Worm (Caenorhabditis elegans): ENCODE results near the gene pnn-1.

DNA sequence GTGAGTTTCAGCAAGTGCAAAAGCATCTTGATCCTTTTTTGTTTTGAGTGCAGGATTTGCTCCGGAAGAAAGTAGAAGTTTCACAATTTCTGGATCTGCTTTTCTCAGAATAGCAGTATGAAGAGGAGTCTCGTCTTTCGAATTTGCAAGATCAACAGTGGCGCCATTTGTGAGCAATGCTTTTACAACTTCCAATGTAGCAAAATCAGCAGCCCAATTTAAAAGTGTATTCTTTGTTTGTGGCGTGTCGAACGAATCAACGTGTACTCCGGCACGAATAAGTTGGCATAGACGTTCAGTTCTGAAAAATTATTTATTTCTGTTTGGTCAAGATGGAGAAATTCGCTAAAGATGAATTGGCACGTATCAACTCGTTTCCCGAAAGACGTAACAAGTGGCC is 21.3 kb upstream of the pnn-1 start, which contains the start of gene T16G1.13:
- TF ChIP-seq hmbx-1 (tag; optimal IDR thresholded peaks at IDR 0.05) (no peak), hmg-4 (GFP tag; optimal IDR thresholded peaks at IDR 0.05) (no peak), ama-1 (optimal IDR thresholded peaks at IDR 0.05) (no peak), flt-1 (GFP tag; IDR thresholded peaks at IDR 0.05) (no peak), aly-1 (tag; optimal IDR thresholded peaks at IDR 0.05) (no peak), scrt-1 (GFP tag; IDR thresholded peaks at IDR 0.05) (no peak)

Measured in whole organism, early embryonic.